Worm (Caenorhabditis elegans) whole organism, late embryonic: ENCODE results near the gene C54F6.3.

Experiments used
- K09A11.1 ChIP-seq: sonication (generic microtip); optimal IDR thresholded peaks from 2 replicates; lab custom pipeline; 2017; ENCODE audit warnings: antibody characterized with exemption, mild to moderate bottlenecking, missing genetic modification characterization, missing compliant biosample characterization; ENCODE audit not compliant: insufficient read depth
- ama-1 ChIP-seq: fragments of 150-350 bp; optimal IDR thresholded peaks from 2 replicates; lab custom pipeline; 2014
- ceh-14 ChIP-seq: sonication (generic microtip); optimal IDR thresholded peaks from 2 replicates; lab custom pipeline; 2016; ENCODE audit warnings: missing genotype, missing genetic modification characterization, missing compliant biosample characterization
- ceh-48 ChIP-seq: sonication (generic microtip); optimal IDR thresholded peaks from 2 replicates; lab custom pipeline; 2016; ENCODE audit warnings: missing genetic modification characterization, inconsistent platforms, missing compliant biosample characterization
- nfya-1 ChIP-seq: sonication (generic microtip); optimal IDR thresholded peaks from 2 replicates; lab custom pipeline; 2017; ENCODE audit warnings: missing genetic modification characterization, mild to moderate bottlenecking, missing compliant biosample characterization, antibody characterized with exemption, moderate library complexity
- pax-1 ChIP-seq: fragments of 150-350 bp; optimal IDR thresholded peaks from 2 replicates; lab custom pipeline; 2014; ENCODE audit warnings: missing biosample characterization, missing genetic modification characterization
- pha-4 ChIP-seq: fragments of 150-350 bp; optimal IDR thresholded peaks from 2 replicates; lab custom pipeline; 2018; ENCODE audit warnings: missing biosample characterization, missing genetic modification reagents, missing genetic modification characterization
- sox-4 ChIP-seq: sonication (generic microtip); optimal IDR thresholded peaks from 2 replicates; lab custom pipeline; 2017; ENCODE audit warnings: mild to moderate bottlenecking, missing genetic modification characterization, inconsistent platforms, missing compliant biosample characterization

ce11 chrV:7497440-7497839 is 35.6 kb upstream of the C54F6.3 start, which contains the start of gene srh-79:
- TF ChIP-seq nfya-1 (no peak), ama-1 (lab: Kevin White, UChicago) (no peak), ceh-48 (tag; lab: Kevin White, UChicago) (no peak), K09A11.1 (tag; lab: Kevin White, UChicago) (no peak), pha-4 (tag; lab: Kevin White, UChicago) (no peak), ceh-14 (tag; lab: Kevin White, UChicago) (no peak), sox-4 (tag; lab: Kevin White, UChicago) (no peak), pax-1 (tag; lab: Kevin White, UChicago) (no peak)
